Worm (Caenorhabditis elegans): ENCODE data around the gene nhr-168.

The nhr-168 gene

ce11 chrV:13371336-13371735 lies 37.7 kb upstream of the nhr-168 start:
- TF ChIP-seq ceh-62 (tag; optimal IDR thresholded peaks at IDR 0.05), result no peak
- no peak for TF ChIP-seq zfp-3 (GFP tag; conservative IDR thresholded peaks at IDR 0.05)
- no peak for TF ChIP-seq lin-1 (GFP tag; IDR thresholded peaks at IDR 0.05)
- no peak for TF ChIP-seq jun-1 (tag; optimal IDR thresholded peaks at IDR 0.05)
- TF ChIP-seq dmd-6 (GFP tag; IDR thresholded peaks at IDR 0.05), result peak; percentile 19; the same call in 1 of the 2 replicates
- no peak for TF ChIP-seq Y5F2A.4 (GFP tag; optimal IDR thresholded peaks at IDR 0.05)
- peak; percentile 72 for TF ChIP-seq hlh-11 (tag; optimal IDR thresholded peaks at IDR 0.05)
- TF ChIP-seq aly-2 (tag; optimal IDR thresholded peaks at IDR 0.05), result no peak
- no peak for TF ChIP-seq Y75B8A.6 (GFP tag; IDR thresholded peaks at IDR 0.05)
- no peak for TF ChIP-seq daf-16 (GFP tag; optimal IDR thresholded peaks at IDR 0.05)
- no peak for TF ChIP-seq daf-16 (tag; optimal IDR thresholded peaks at IDR 0.05)
- TF ChIP-seq ZK337.2 (GFP tag; IDR thresholded peaks at IDR 0.05), result no peak
- TF ChIP-seq pha-4 (GFP tag; IDR thresholded peaks at IDR 0.05), result no peak
- no peak for TF ChIP-seq pha-4 (tag; optimal IDR thresholded peaks at IDR 0.05)
- no peak for TF ChIP-seq unc-39 (tag; optimal IDR thresholded peaks at IDR 0.05)
- TF ChIP-seq ama-1 (optimal IDR thresholded peaks at IDR 0.05), result peak; percentile 46
- TF ChIP-seq zip-11 (GFP tag; IDR thresholded peaks at IDR 0.05), result no peak
- TF ChIP-seq tag-97 (GFP tag; IDR thresholded peaks at IDR 0.05), result no peak
- peak; percentile 1 for TF ChIP-seq cey-2 (tag; optimal IDR thresholded peaks at IDR 0.05; ENCODE audit: borderline replicate concordance, insufficient read depth)
- no peak for TF ChIP-seq rbr-2 (tag; optimal IDR thresholded peaks at IDR 0.05)
- TF ChIP-seq T26A8.4 (GFP tag; IDR thresholded peaks at IDR 0.05), result no peak; the same call in 1 of the 2 replicates
- no peak for TF ChIP-seq nhr-6 (tag; optimal IDR thresholded peaks at IDR 0.05)
- no peak for TF ChIP-seq snpc-1.2 (GFP tag; IDR thresholded peaks at IDR 0.05)
- no peak for TF ChIP-seq mdt-29 (GFP tag; IDR thresholded peaks at IDR 0.05)
- no peak for TF ChIP-seq ceh-32 (tag; optimal IDR thresholded peaks at IDR 0.05; ENCODE audit: poor library complexity)
- TF ChIP-seq spr-1 (tag; optimal IDR thresholded peaks at IDR 0.05), result no peak
- TF ChIP-seq nhr-77 (tag; optimal IDR thresholded peaks at IDR 0.05), result no peak
- TF ChIP-seq mxl-2 (GFP tag; conservative IDR thresholded peaks at IDR 0.05), result no peak
- no peak for TF ChIP-seq ceh-20 (GFP tag; IDR thresholded peaks at IDR 0.05)
- TF ChIP-seq php-3 (GFP tag; IDR thresholded peaks at IDR 0.05), result no peak
- TF ChIP-seq F26F4.8 (GFP tag; conservative IDR thresholded peaks at IDR 0.05), result no peak
- TF ChIP-seq ztf-7 (tag; optimal IDR thresholded peaks at IDR 0.05), result no peak
- no peak for TF ChIP-seq gei-8 (GFP tag; optimal IDR thresholded peaks at IDR 0.05)
- TF ChIP-seq mes-2 (tag; optimal IDR thresholded peaks at IDR 0.05; ENCODE audit: poor library complexity, severe bottlenecking), result peak; percentile 49
- TF ChIP-seq aha-1 (tag), result peak; percentile 96
- TF ChIP-seq mxl-3 (GFP tag; optimal IDR thresholded peaks at IDR 0.05), result peak; percentile 57
- no peak for TF ChIP-seq fkh-10 (GFP tag; optimal IDR thresholded peaks at IDR 0.05)
- no peak for TF ChIP-seq F44E2.7 (GFP tag; IDR thresholded peaks at IDR 0.05)
- no peak for TF ChIP-seq F37D6.2 (tag; optimal IDR thresholded peaks at IDR 0.05)
- no peak for TF ChIP-seq nhr-111 (GFP tag; optimal IDR thresholded peaks at IDR 0.05)
- TF ChIP-seq nhr-48 (tag; optimal IDR thresholded peaks at IDR 0.05), result peak; percentile 62
- no peak for TF ChIP-seq set-16 (GFP tag; IDR thresholded peaks at IDR 0.05)
- TF ChIP-seq fos-1 (tag; optimal IDR thresholded peaks at IDR 0.05), result no peak
- peak; percentile 56 for TF ChIP-seq hlh-30 (tag; optimal IDR thresholded peaks at IDR 0.05; ENCODE audit: insufficient read depth)
- TF ChIP-seq lin-39 (tag; optimal IDR thresholded peaks at IDR 0.05), result no peak
- TF ChIP-seq sdz-12 (GFP tag; optimal IDR thresholded peaks at IDR 0.05), result no peak
- TF ChIP-seq nhr-28 (tag; optimal IDR thresholded peaks at IDR 0.05), result peak; percentile 90
- no peak for TF ChIP-seq dmd-9 (GFP tag; IDR thresholded peaks at IDR 0.05)
- TF ChIP-seq saeg-2 (GFP tag; IDR thresholded peaks at IDR 0.05), result no peak
- TF ChIP-seq arid-1 (GFP tag; conservative IDR thresholded peaks at IDR 0.05), result no peak
- no peak for TF ChIP-seq T20F7.1 (GFP tag; optimal IDR thresholded peaks at IDR 0.05)
- no peak for TF ChIP-seq nhr-76 (tag; optimal IDR thresholded peaks at IDR 0.05)
- no peak for TF ChIP-seq ceh-44 (GFP tag; IDR thresholded peaks at IDR 0.05)
